Worm (Caenorhabditis elegans): Measurements from ENCODE around the gene otub-4.

Gene otub-4

ce11 chrIV:3363221-3363620, 14.7 kb downstream of the otub-4 start, which contains the start of gene Y55H10A.2:
Gene Y55H10A.2, plus strand, starts transcription at chrIV:3363521.
- TF ChIP-seq mep-1 (tag; optimal IDR thresholded peaks at IDR 0.05) = no peak
- TF ChIP-seq unc-62 (GFP tag; optimal IDR thresholded peaks at IDR 0.05) = no peak
- TF ChIP-seq cnd-1 (tag; optimal IDR thresholded peaks at IDR 0.05) = no peak
- no peak for TF ChIP-seq ceh-83 (GFP tag; optimal IDR thresholded peaks at IDR 0.05)
- TF ChIP-seq lsy-2 (tag; optimal IDR thresholded peaks at IDR 0.05) = no peak
- no peak for TF ChIP-seq elt-1 (tag; optimal IDR thresholded peaks at IDR 0.05; ENCODE audit: borderline replicate concordance, insufficient read depth)
- TF ChIP-seq mab-5 (tag; optimal IDR thresholded peaks at IDR 0.05) = no peak
- no peak for TF ChIP-seq zip-8 (tag; optimal IDR thresholded peaks at IDR 0.05)
- no peak for TF ChIP-seq lin-13 (tag; optimal IDR thresholded peaks at IDR 0.05)
- TF ChIP-seq unc-120 (tag; optimal IDR thresholded peaks at IDR 0.05; ENCODE audit: poor library complexity, severe bottlenecking) = no peak
- TF ChIP-seq ceh-39 (tag; optimal IDR thresholded peaks at IDR 0.05) = no peak
- TF ChIP-seq elt-3 (tag; optimal IDR thresholded peaks at IDR 0.05) = no peak

- no peak for TF ChIP-seq sem-2 (GFP tag; optimal IDR thresholded peaks at IDR 0.05)
- no peak for TF ChIP-seq hlh-1 (tag; optimal IDR thresholded peaks at IDR 0.05)
- TF ChIP-seq mab-5 (tag; optimal IDR thresholded peaks at IDR 0.05) = no peak
Measured at ce11 chrIV:3354757-3355156, 23.2 kb downstream of the otub-4 start, which contains the start of gene F42A6.1. Gene F42A6.1, plus strand, starts transcription at chrIV:3355057.

ce11 chrIV:3352019-3352418, 25.9 kb downstream of the otub-4 start:
- TF ChIP-seq elt-3 (tag; optimal IDR thresholded peaks at IDR 0.05) = no peak
- peak; percentile 11 for TF ChIP-seq ces-1 (GFP tag; optimal IDR thresholded peaks at IDR 0.05)

ce11 chrIV:3349977-3350580, 27.9 kb downstream of the otub-4 start, which contains the start of gene elks-1:
Gene elks-1, minus strand, starts transcription at chrIV:3350027.
- no peak for TF ChIP-seq lsy-2 (tag; optimal IDR thresholded peaks at IDR 0.05)
- TF ChIP-seq drap-1 (GFP tag; optimal IDR thresholded peaks at IDR 0.05) = no peak
- TF ChIP-seq ztf-11 (tag; optimal IDR thresholded peaks at IDR 0.05) = no peak
- TF ChIP-seq unc-62 (GFP tag; optimal IDR thresholded peaks at IDR 0.05) = no peak
- TF ChIP-seq lin-13 (tag; optimal IDR thresholded peaks at IDR 0.05) = no peak
- TF ChIP-seq blmp-1 (tag; optimal IDR thresholded peaks at IDR 0.05) = no peak
- TF ChIP-seq elt-3 (tag; optimal IDR thresholded peaks at IDR 0.05) = no peak
- no peak for TF ChIP-seq mab-5 (tag; optimal IDR thresholded peaks at IDR 0.05)
- no peak for TF ChIP-seq tbx-8 (GFP tag; optimal IDR thresholded peaks at IDR 0.05)
- TF ChIP-seq lin-32 (GFP tag; optimal IDR thresholded peaks at IDR 0.05) = no peak
- peak; percentile 32 for TF ChIP-seq mep-1 (tag; optimal IDR thresholded peaks at IDR 0.05)
- TF ChIP-seq hlh-1 (tag; optimal IDR thresholded peaks at IDR 0.05) = peak; percentile 16
- no peak for TF ChIP-seq flh-1 (GFP tag; optimal IDR thresholded peaks at IDR 0.05)
- TF ChIP-seq sptf-1 (tag; optimal IDR thresholded peaks at IDR 0.05) = no peak
- no peak for TF ChIP-seq nhr-2 (tag; optimal IDR thresholded peaks at IDR 0.05)
- no peak for TF ChIP-seq nhr-76 (tag; optimal IDR thresholded peaks at IDR 0.05)
- TF ChIP-seq unc-39 (tag; optimal IDR thresholded peaks at IDR 0.05) = no peak
- TF ChIP-seq ceh-39 (tag; optimal IDR thresholded peaks at IDR 0.05) = peak; percentile 5
- TF ChIP-seq zip-8 (tag; optimal IDR thresholded peaks at IDR 0.05) = no peak
- TF ChIP-seq nhr-28 (tag; optimal IDR thresholded peaks at IDR 0.05) = no peak
- TF ChIP-seq cnd-1 (tag; optimal IDR thresholded peaks at IDR 0.05) = no peak
- TF ChIP-seq ces-1 (GFP tag; optimal IDR thresholded peaks at IDR 0.05) = peak; percentile 66
- no peak for TF ChIP-seq ceh-83 (GFP tag; optimal IDR thresholded peaks at IDR 0.05)
- TF ChIP-seq ham-2 (GFP tag; optimal IDR thresholded peaks at IDR 0.05) = peak; percentile 38
- no peak for TF ChIP-seq sem-2 (GFP tag; optimal IDR thresholded peaks at IDR 0.05)
- peak; percentile 3 for TF ChIP-seq unc-120 (tag; optimal IDR thresholded peaks at IDR 0.05; ENCODE audit: poor library complexity, severe bottlenecking)
- TF ChIP-seq mls-2 (tag; optimal IDR thresholded peaks at IDR 0.05) = peak; percentile 8
- no peak for TF ChIP-seq snpc-4 (tag; optimal IDR thresholded peaks at IDR 0.05)
- no peak for TF ChIP-seq M03D4.4 (tag; optimal IDR thresholded peaks at IDR 0.05)
- TF ChIP-seq nhr-12 (tag; optimal IDR thresholded peaks at IDR 0.05) = no peak
- TF ChIP-seq ceh-43 (GFP tag; optimal IDR thresholded peaks at IDR 0.05) = no peak
- TF ChIP-seq pha-4 (tag; optimal IDR thresholded peaks at IDR 0.05) = no peak
- no peak for TF ChIP-seq bed-3 (GFP tag; optimal IDR thresholded peaks at IDR 0.05)
- peak; percentile 15 for TF ChIP-seq nhr-237 (tag; optimal IDR thresholded peaks at IDR 0.05)
- TF ChIP-seq elt-1 (tag; optimal IDR thresholded peaks at IDR 0.05; ENCODE audit: borderline replicate concordance, insufficient read depth) = no peak

Measured in whole organism, mixed stage, embryonic.